Worm (Caenorhabditis elegans) whole organism, L4 larva: ENCODE data around the gene F14D2.15.
A peak's percentile ranks its signal among the peaks of the same experiment; 100 is the strongest.

ENCODE experiments used
- D1046.2 ChIP-seq: fragments of 200-800 bp; sonication (Bioruptor generic); IDR thresholded peaks from 2 replicates; pipeline ENCODE4 v1.3.6; 2022; ENCODE audit warnings: missing genetic modification characterization, missing compliant biosample characterization
- F44E2.7 ChIP-seq: fragments of 200-800 bp; sonication (Bioruptor generic); IDR thresholded peaks from 2 replicates; pipeline ENCODE4 v2.1.2; 2022; ENCODE audit warnings: missing genetic modification characterization, missing compliant biosample characterization
- F49E8.2 ChIP-seq: sonication (generic microtip); optimal IDR thresholded peaks from 2 replicates; lab custom pipeline; 2016; ENCODE audit warnings: missing compliant biosample characterization, mild to moderate bottlenecking, missing genetic modification characterization, borderline replicate concordance
- Y48G9A.11 ChIP-seq: fragments of 200-800 bp; sonication (Bioruptor generic); IDR thresholded peaks from 2 replicates; pipeline ENCODE4 v1.3.6; 2022; ENCODE audit warnings: missing genetic modification reagents, missing genetic modification characterization, missing compliant biosample characterization
- Y5F2A.4 ChIP-seq: fragments of 200-800 bp; sonication (Bioruptor generic); optimal IDR thresholded peaks from 2 replicates; lab custom pipeline; 2018; ENCODE audit warnings: mild to moderate bottlenecking, missing genetic modification characterization, missing compliant biosample characterization
- ZK546.5 ChIP-seq, 2 experiments: sonication (generic microtip); optimal IDR thresholded peaks; 2 replicates each; lab custom pipeline; 2017; ENCODE audit warnings: missing biosample characterization in 2 of 2, missing genetic modification characterization in 2 of 2
- aha-1 ChIP-seq: fragments of 150-350 bp; peaks from one replicate; lab custom pipeline; 2014; ENCODE audit warnings: missing biosample characterization, missing genetic modification characterization
- arid-1 ChIP-seq: fragments of 200-800 bp; sonication (Bioruptor generic); conservative IDR thresholded peaks from 2 replicates; pipeline ENCODE4 v1.3.6; 2022; ENCODE audit warnings: missing genetic modification reagents, missing genetic modification characterization, missing compliant biosample characterization
- ceh-28 ChIP-seq: fragments of 150-350 bp; optimal IDR thresholded peaks from 2 replicates; lab custom pipeline; 2014; ENCODE audit warnings: missing biosample characterization, missing genetic modification reagents, missing genetic modification characterization
- ceh-82 ChIP-seq: sonication (generic microtip); optimal IDR thresholded peaks from 2 replicates; lab custom pipeline; 2017; ENCODE audit warnings: missing biosample characterization, missing genetic modification characterization
- cey-2 ChIP-seq: sonication (generic microtip); optimal IDR thresholded peaks from 3 replicates; lab custom pipeline; 2017; ENCODE audit warnings: missing genetic modification characterization, mild to moderate bottlenecking, missing compliant biosample characterization, antibody characterized with exemption, borderline replicate concordance; ENCODE audit not compliant: insufficient read depth
- daf-16 ChIP-seq, 3 experiments: sonication (generic microtip); optimal IDR thresholded peaks; 2 replicates each; lab custom pipeline; 2016 to 2017; ENCODE audit warnings: missing genetic modification characterization in 3 of 3, missing genetic modification reagents in 3 of 3, mild to moderate bottlenecking in 2 of 3, missing compliant biosample characterization in 2 of 3, missing biosample characterization in 1 of 3, moderate library complexity in 1 of 3
- daf-19 ChIP-seq: fragments of 200-800 bp; sonication (Bioruptor generic); conservative IDR thresholded peaks from 2 replicates; pipeline ENCODE4 v1.3.6; 2022; ENCODE audit warnings: missing genetic modification characterization, missing compliant biosample characterization
- dmd-6 ChIP-seq: fragments of 200-800 bp; sonication (Bioruptor generic); IDR thresholded peaks from 2 replicates; pipeline ENCODE4 v1.3.6; 2022; ENCODE audit warnings: missing genetic modification reagents, missing genetic modification characterization, missing compliant biosample characterization
- fkh-10 ChIP-seq: fragments of 150-350 bp; optimal IDR thresholded peaks from 2 replicates; lab custom pipeline; 2014; ENCODE audit warnings: missing biosample characterization, missing genetic modification reagents, missing genetic modification characterization
- jun-1 ChIP-seq: fragments of 150-350 bp; optimal IDR thresholded peaks from 2 replicates; lab custom pipeline; 2014; ENCODE audit warnings: missing biosample characterization, missing genetic modification reagents, missing genetic modification characterization
- lin-13 ChIP-seq: fragments of 150-350 bp; optimal IDR thresholded peaks from 2 replicates; lab custom pipeline; 2014; ENCODE audit warnings: missing biosample characterization, missing genetic modification reagents, missing genetic modification characterization
- lin-15B ChIP-seq: fragments of 150-350 bp; sonication (generic microtip); optimal IDR thresholded peaks from 3 replicates; lab custom pipeline; 2014; ENCODE audit warnings: missing biosample characterization, missing genetic modification characterization
- lin-29 ChIP-seq: fragments of 200-800 bp; sonication (Bioruptor generic); IDR thresholded peaks from 2 replicates; pipeline ENCODE4 v1.3.6; 2022; ENCODE audit warnings: missing genetic modification reagents, missing genetic modification characterization, missing compliant biosample characterization
- madf-9 ChIP-seq: fragments of 200-800 bp; sonication (Bioruptor generic); conservative IDR thresholded peaks from 2 replicates; pipeline ENCODE4 v1.3.6; 2022; ENCODE audit warnings: missing genetic modification reagents, missing genetic modification characterization, missing compliant biosample characterization
- nhr-10 ChIP-seq: fragments of 150-350 bp; optimal IDR thresholded peaks from 2 replicates; lab custom pipeline; 2014; ENCODE audit warnings: missing biosample characterization, missing genetic modification characterization
- nhr-102 ChIP-seq: sonication (generic microtip); optimal IDR thresholded peaks from 2 replicates; lab custom pipeline; 2016; ENCODE audit warnings: mild to moderate bottlenecking, missing genetic modification characterization, moderate library complexity, missing compliant biosample characterization
- nhr-28 ChIP-seq: fragments of 150-350 bp; optimal IDR thresholded peaks from 2 replicates; lab custom pipeline; 2014; ENCODE audit warnings: missing biosample characterization, missing genetic modification characterization
- nhr-42 ChIP-seq: fragments of 200-800 bp; sonication (Bioruptor generic); IDR thresholded peaks from 2 replicates; pipeline ENCODE4 v1.3.6; 2022; ENCODE audit warnings: missing genetic modification characterization, missing compliant biosample characterization
- nhr-77 ChIP-seq: fragments of 150-350 bp; optimal IDR thresholded peaks from 2 replicates; lab custom pipeline; 2014; ENCODE audit warnings: missing biosample characterization, missing genetic modification characterization
- php-3 ChIP-seq: fragments of 200-800 bp; sonication (Bioruptor generic); IDR thresholded peaks from 2 replicates; pipeline ENCODE4 v1.3.6; 2022; ENCODE audit warnings: missing genetic modification reagents, missing genetic modification characterization, missing compliant biosample characterization
- pqm-1 ChIP-seq: sonication (generic microtip); optimal IDR thresholded peaks from 2 replicates; lab custom pipeline; 2017; ENCODE audit warnings: missing biosample characterization, missing genetic modification characterization
- skn-1 ChIP-seq: fragments of 150-350 bp; optimal IDR thresholded peaks from 2 replicates; lab custom pipeline; 2014; ENCODE audit warnings: missing biosample characterization, missing genetic modification characterization
- unc-62 ChIP-seq, 3 experiments: fragments of 150-350 bp in 1 of 3; sonication (generic microtip); optimal IDR thresholded peaks in 2 of 3; peaks in 1 of 3; 1 replicate in 1 of 3; 2 replicates in 2 of 3; lab custom pipeline; 2014 to 2017; ENCODE audit warnings: missing biosample characterization in 3 of 3, missing genetic modification characterization in 3 of 3, missing genetic modification reagents in 3 of 3, missing genotype in 1 of 3
- zip-2 ChIP-seq: fragments of 150-350 bp; optimal IDR thresholded peaks from 2 replicates; lab custom pipeline; 2014; ENCODE audit warnings: missing biosample characterization, missing genetic modification characterization
- ztf-7 ChIP-seq: fragments of 150-350 bp; optimal IDR thresholded peaks from 2 replicates; lab custom pipeline; 2014; ENCODE audit warnings: missing biosample characterization, missing genetic modification characterization

Gene F14D2.15

DNA sequence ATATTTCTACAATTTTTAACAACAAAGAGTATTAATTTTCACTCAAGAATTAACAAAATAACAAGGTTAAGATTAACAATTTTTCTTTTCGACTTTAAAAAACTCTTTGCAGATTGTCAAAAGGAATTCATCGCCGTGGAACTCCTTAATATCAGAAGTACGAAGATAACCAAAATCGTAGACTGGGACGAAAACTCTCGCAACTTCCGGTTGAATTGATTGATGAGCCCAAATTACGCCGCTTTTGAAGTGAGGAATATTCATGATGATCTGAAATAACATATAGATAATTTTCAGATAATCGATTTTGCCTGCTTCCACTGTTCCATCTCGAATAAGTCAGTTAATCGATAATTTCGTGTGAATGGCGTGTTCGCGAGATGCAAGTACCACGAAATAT, at the start of gene F14D2.15:
Gene F14D2.15 (minus strand): TSS at position 101 of the 400 bp plus-strand sequence.
- TF ChIP-seq F44E2.7 (GFP tag; lab: Robert Waterston, UW) (no peak), ceh-28 (tag; lab: Kevin White, UChicago) (peak; percentile 49)

DNA sequence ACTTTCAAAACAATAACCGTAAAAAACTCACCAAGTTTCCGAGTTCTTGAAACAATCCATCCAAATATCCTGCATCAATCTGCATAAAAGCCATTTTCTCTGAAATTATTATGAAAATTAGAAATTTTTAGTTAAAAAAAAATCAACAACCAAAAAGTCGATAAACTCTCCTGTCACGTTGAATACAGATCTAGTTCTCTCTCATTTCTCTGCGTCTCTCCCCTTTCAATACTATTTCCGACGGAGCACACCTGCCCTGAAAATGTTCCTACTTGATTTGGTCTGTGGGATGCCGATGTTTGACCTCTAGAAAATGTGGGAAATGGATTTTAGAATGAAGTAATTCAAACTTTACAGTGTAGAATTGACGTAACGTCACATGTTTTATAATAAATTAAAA, 43.9 kb upstream of the F14D2.15 start, which contains the start of gene T06D4.6:
Gene T06D4.6 (minus strand): TSS at position 101 of the 400 bp plus-strand sequence.
- TF ChIP-seq lin-15B (tag; lab: Kevin White, UChicago) (no peak), pqm-1 (tag; lab: Kevin White, UChicago) (no peak), nhr-102 (tag; lab: Kevin White, UChicago) (no peak), fkh-10 (GFP tag; lab: Kevin White, UChicago) (no peak), F49E8.2 (tag; lab: Kevin White, UChicago) (no peak), daf-16 (GFP tag; optimal IDR thresholded peaks at IDR 0.05; lab: Kevin White, UChicago) (no peak), daf-16 (tag; optimal IDR thresholded peaks at IDR 0.05; lab: Kevin White, UChicago) (no peak), dmd-6 (GFP tag; lab: Robert Waterston, UW) (no peak), ceh-82 (no peak), F44E2.7 (GFP tag; lab: Robert Waterston, UW) (no peak), zip-2 (tag; lab: Kevin White, UChicago) (no peak), cey-2 (tag; lab: Kevin White, UChicago) (no peak), lin-13 (no peak), D1046.2 (GFP tag; lab: Robert Waterston, UW) (no peak), Y48G9A.11 (GFP tag; lab: Robert Waterston, UW) (no peak), php-3 (GFP tag; lab: Robert Waterston, UW) (no peak), lin-29 (GFP tag; lab: Robert Waterston, UW) (no peak)

DNA sequence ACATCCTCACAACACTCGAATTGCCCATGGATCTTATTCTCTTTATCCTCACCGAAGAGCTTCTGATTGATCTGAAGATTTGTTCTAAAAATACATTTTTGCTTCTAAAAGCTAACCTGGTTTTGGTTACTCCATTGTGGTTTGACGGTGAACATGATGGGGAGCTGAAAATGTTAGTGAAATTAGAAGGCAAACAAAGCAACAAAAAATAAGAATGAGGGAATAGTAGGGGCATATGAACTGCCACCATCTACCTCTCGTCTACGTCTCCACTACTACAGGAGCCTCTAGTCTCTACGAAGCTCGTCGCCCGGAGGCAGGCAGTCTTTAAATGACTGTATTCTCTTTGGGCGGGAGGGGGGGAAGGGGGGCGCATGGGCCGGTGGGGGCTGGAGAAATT, 42.1 kb upstream of the F14D2.15 start, which contains the start of gene T06D4.2:
Gene T06D4.2 (minus strand): TSS at position 170 of the 400 bp plus-strand sequence.
- TF ChIP-seq zip-2 (tag; lab: Kevin White, UChicago) (no peak), nhr-77 (no peak), nhr-42 (GFP tag; lab: Robert Waterston, UW) (no peak), aha-1 (tag; lab: Kevin White, UChicago) (peak; percentile 93), nhr-28 (tag; lab: Kevin White, UChicago) (no peak), nhr-10 (no peak)

DNA sequence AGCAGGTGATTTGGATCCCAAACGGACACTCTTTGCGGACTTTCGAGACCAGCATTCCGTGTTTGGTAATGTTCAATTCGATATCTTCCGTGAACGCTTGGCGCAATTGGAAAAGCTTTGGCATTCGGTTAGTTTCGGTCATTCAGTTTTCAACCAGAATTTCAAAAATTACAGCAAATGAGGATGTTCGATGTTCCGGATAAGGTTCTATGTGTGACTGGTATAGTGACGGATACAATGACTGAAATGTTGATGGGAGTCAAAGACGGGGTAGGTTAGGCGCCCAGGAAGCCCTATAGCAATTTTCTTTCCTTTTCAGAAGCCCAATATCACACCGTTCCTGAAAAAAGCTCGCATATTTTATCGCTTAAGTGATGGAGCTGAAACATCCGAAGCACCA, 39.5 kb upstream of the F14D2.15 start:
- TF ChIP-seq unc-62 (GFP tag; optimal IDR thresholded peaks at IDR 0.05 in 1 of 2; lab: Kevin White, UChicago): peak in 1 of 2 experiments; percentile 95
- no peak for TF ChIP-seq unc-62 (tag; optimal IDR thresholded peaks at IDR 0.05; lab: Kevin White, UChicago)
- no peak for TF ChIP-seq arid-1 (GFP tag; lab: Robert Waterston, UW)

DNA sequence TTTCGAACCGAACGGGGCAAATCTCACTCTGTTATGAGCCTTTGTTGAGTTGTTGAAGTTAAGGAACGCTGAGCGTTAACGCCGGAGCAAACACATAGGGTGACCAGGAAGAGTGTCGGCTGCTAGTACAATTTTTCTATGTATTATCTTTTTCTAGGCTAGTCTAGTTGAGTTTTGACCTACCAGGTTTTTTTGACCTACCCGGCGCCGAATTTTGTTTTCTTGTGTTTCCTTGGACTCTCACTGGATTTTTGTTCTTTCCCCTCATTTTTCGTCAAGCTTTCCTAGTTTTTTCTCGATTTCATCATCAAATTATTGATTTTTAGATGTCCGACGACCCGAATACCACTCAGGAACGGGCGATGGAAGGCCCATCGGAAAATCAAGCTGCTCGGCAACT, 37.9 kb upstream of the F14D2.15 start, which contains the start of gene T06D4.1:
Gene T06D4.1 (plus strand): TSS at position 321 of the 400 bp plus-strand sequence.
- TF ChIP-seq lin-15B (tag; lab: Kevin White, UChicago) (no peak), Y5F2A.4 (GFP tag; lab: Kevin White, UChicago) (no peak), daf-19 (GFP tag; lab: Robert Waterston, UW) (no peak), skn-1 (tag; lab: Kevin White, UChicago) (no peak), jun-1 (tag; lab: Kevin White, UChicago) (no peak), ZK546.5 (tag; optimal IDR thresholded peaks at IDR 0.05; lab: Kevin White, UChicago) (no peak), lin-29 (GFP tag; lab: Robert Waterston, UW) (no peak), madf-9 (no peak), unc-62 (GFP tag; optimal IDR thresholded peaks at IDR 0.05 in 1 of 2; lab: Kevin White, UChicago) (no peak), unc-62 (tag; optimal IDR thresholded peaks at IDR 0.05; lab: Kevin White, UChicago) (no peak), ceh-28 (tag; lab: Kevin White, UChicago) (no peak), ztf-7 (tag; lab: Kevin White, UChicago) (no peak)
